Worm (Caenorhabditis elegans) whole organism, mixed stage, embryonic: ENCODE data around the gene aak-2.
A peak's percentile ranks its signal among the peaks of the same experiment; 100 is the strongest.

Experiments used
- M03D4.4 ChIP-seq: sonication (generic microtip); optimal IDR thresholded peaks from 2 replicates; lab custom pipeline; 2017; ENCODE audit warnings: mild to moderate bottlenecking, missing genetic modification characterization, missing compliant biosample characterization
- bed-3 ChIP-seq: fragments of 200-800 bp; sonication (Bioruptor generic); optimal IDR thresholded peaks from 3 replicates; lab custom pipeline; 2018; ENCODE audit warnings: mild to moderate bottlenecking, missing genetic modification characterization, moderate library complexity, missing compliant biosample characterization
- ceh-39 ChIP-seq: fragments of 150-350 bp; optimal IDR thresholded peaks from 2 replicates; lab custom pipeline; 2014; ENCODE audit warnings: missing biosample characterization, missing genetic modification characterization
- ceh-43 ChIP-seq: fragments of 200-800 bp; sonication (Bioruptor generic); optimal IDR thresholded peaks from 2 replicates; lab custom pipeline; 2018; ENCODE audit warnings: mild to moderate bottlenecking, missing genetic modification characterization, moderate library complexity, missing compliant biosample characterization
- cnd-1 ChIP-seq: fragments of 200-800 bp; sonication (Bioruptor generic); optimal IDR thresholded peaks from 2 replicates; lab custom pipeline; 2018; ENCODE audit warnings: mild to moderate bottlenecking, missing genetic modification characterization, missing compliant biosample characterization
- drap-1 ChIP-seq: fragments of 200-800 bp; sonication (Bioruptor generic); optimal IDR thresholded peaks from 3 replicates; lab custom pipeline; 2018; ENCODE audit warnings: mild to moderate bottlenecking, missing genetic modification characterization, missing compliant biosample characterization
- elt-1 ChIP-seq: sonication (generic microtip); optimal IDR thresholded peaks from 2 replicates; lab custom pipeline; 2017; ENCODE audit warnings: missing genetic modification characterization, mild to moderate bottlenecking, missing compliant biosample characterization, antibody characterized with exemption, moderate library complexity, borderline replicate concordance; ENCODE audit not compliant: insufficient read depth
- elt-3 ChIP-seq: fragments of 150-350 bp; optimal IDR thresholded peaks from 2 replicates; lab custom pipeline; 2014; ENCODE audit warnings: missing biosample characterization, missing genetic modification characterization
- flh-1 ChIP-seq: fragments of 200-800 bp; sonication (Bioruptor generic); optimal IDR thresholded peaks from 2 replicates; lab custom pipeline; 2018; ENCODE audit warnings: mild to moderate bottlenecking, missing genetic modification characterization, moderate library complexity, missing compliant biosample characterization
- ham-2 ChIP-seq: fragments of 200-800 bp; sonication (Bioruptor generic); optimal IDR thresholded peaks from 2 replicates; lab custom pipeline; 2018; ENCODE audit warnings: mild to moderate bottlenecking, missing genetic modification characterization, missing compliant biosample characterization
- hlh-1 ChIP-seq: fragments of 150-350 bp; optimal IDR thresholded peaks from 2 replicates; lab custom pipeline; 2014; ENCODE audit warnings: missing biosample characterization, missing genetic modification reagents, missing genetic modification characterization
- lin-13 ChIP-seq: fragments of 150-350 bp; optimal IDR thresholded peaks from 2 replicates; lab custom pipeline; 2014; ENCODE audit warnings: missing biosample characterization, missing genetic modification characterization
- lin-32 ChIP-seq: fragments of 200-800 bp; sonication (Bioruptor generic); optimal IDR thresholded peaks from 2 replicates; lab custom pipeline; 2018; ENCODE audit warnings: mild to moderate bottlenecking, missing genetic modification characterization, missing compliant biosample characterization
- lsy-2 ChIP-seq: fragments of 150-350 bp; optimal IDR thresholded peaks from 2 replicates; lab custom pipeline; 2014; ENCODE audit warnings: missing biosample characterization, missing genetic modification characterization
- mab-5 ChIP-seq: fragments of 150-350 bp; optimal IDR thresholded peaks from 2 replicates; lab custom pipeline; 2014; ENCODE audit warnings: missing biosample characterization, missing genetic modification characterization
- mep-1 ChIP-seq: fragments of 150-350 bp; optimal IDR thresholded peaks from 2 replicates; lab custom pipeline; 2017; ENCODE audit warnings: missing biosample characterization, missing genetic modification reagents, missing genetic modification characterization, inconsistent platforms
- mls-2 ChIP-seq: sonication (generic microtip); optimal IDR thresholded peaks from 2 replicates; lab custom pipeline; 2016; ENCODE audit warnings: mild to moderate bottlenecking, missing genetic modification characterization, moderate library complexity, missing compliant biosample characterization
- nhr-12 ChIP-seq: fragments of 150-350 bp; optimal IDR thresholded peaks from 2 replicates; lab custom pipeline; 2014; ENCODE audit warnings: missing biosample characterization, missing genetic modification characterization
- nhr-2 ChIP-seq: fragments of 150-350 bp; optimal IDR thresholded peaks from 2 replicates; lab custom pipeline; 2014; ENCODE audit warnings: missing biosample characterization, missing genetic modification characterization
- nhr-237 ChIP-seq: fragments of 150-350 bp; optimal IDR thresholded peaks from 2 replicates; lab custom pipeline; 2014; ENCODE audit warnings: missing biosample characterization, missing genetic modification characterization
- nhr-76 ChIP-seq: sonication (generic microtip); optimal IDR thresholded peaks from 2 replicates; lab custom pipeline; 2017; ENCODE audit warnings: missing biosample characterization, missing genetic modification characterization
- pha-4 ChIP-seq: fragments of 150-350 bp; optimal IDR thresholded peaks from 2 replicates; lab custom pipeline; 2018; ENCODE audit warnings: missing biosample characterization, missing genetic modification reagents, missing genetic modification characterization
- sem-2 ChIP-seq: fragments of 200-800 bp; sonication (Bioruptor generic); optimal IDR thresholded peaks from 2 replicates; lab custom pipeline; 2018; ENCODE audit warnings: mild to moderate bottlenecking, missing genetic modification characterization, missing compliant biosample characterization
- snpc-4 ChIP-seq: fragments of 150-350 bp; optimal IDR thresholded peaks from 2 replicates; lab custom pipeline; 2014; ENCODE audit warnings: missing biosample characterization, missing genetic modification characterization
- sptf-1 ChIP-seq: sonication (generic microtip); optimal IDR thresholded peaks from 2 replicates; lab custom pipeline; 2017; ENCODE audit warnings: mild to moderate bottlenecking, missing genetic modification characterization, moderate library complexity, missing compliant biosample characterization
- tbx-8 ChIP-seq: fragments of 200-800 bp; sonication (Bioruptor generic); optimal IDR thresholded peaks from 2 replicates; lab custom pipeline; 2018; ENCODE audit warnings: mild to moderate bottlenecking, missing genetic modification characterization, moderate library complexity, missing compliant biosample characterization
- unc-120 ChIP-seq: sonication (generic microtip); optimal IDR thresholded peaks from 2 replicates; lab custom pipeline; 2017; ENCODE audit warnings: missing genetic modification characterization, missing compliant biosample characterization; ENCODE audit not compliant: poor library complexity, severe bottlenecking
- unc-62 ChIP-seq: fragments of 150-350 bp; optimal IDR thresholded peaks from 2 replicates; lab custom pipeline; 2014; ENCODE audit warnings: missing biosample characterization, missing genetic modification reagents, missing genetic modification characterization
- zip-8 ChIP-seq: fragments of 150-350 bp; optimal IDR thresholded peaks from 2 replicates; lab custom pipeline; 2014; ENCODE audit warnings: missing biosample characterization, missing genetic modification characterization
- ztf-11 ChIP-seq: fragments of 150-350 bp; optimal IDR thresholded peaks from 2 replicates; lab custom pipeline; 2014; ENCODE audit warnings: missing biosample characterization, missing genetic modification characterization

aak-2 gene

ce11 chrX:16795978-16796377 lies at the start of gene aak-2:
TSS of gene aak-2 (plus strand) at chrX:16796087.
- TF ChIP-seq zip-8 (no peak), sptf-1 (tag; lab: Kevin White, UChicago) (no peak), nhr-76 (tag; lab: Kevin White, UChicago) (no peak), lin-13 (tag; lab: Kevin White, UChicago) (no peak), unc-62 (GFP tag; lab: Kevin White, UChicago) (no peak), lin-32 (GFP tag; lab: Kevin White, UChicago) (no peak), ham-2 (GFP tag; lab: Kevin White, UChicago) (no peak)

DNA sequence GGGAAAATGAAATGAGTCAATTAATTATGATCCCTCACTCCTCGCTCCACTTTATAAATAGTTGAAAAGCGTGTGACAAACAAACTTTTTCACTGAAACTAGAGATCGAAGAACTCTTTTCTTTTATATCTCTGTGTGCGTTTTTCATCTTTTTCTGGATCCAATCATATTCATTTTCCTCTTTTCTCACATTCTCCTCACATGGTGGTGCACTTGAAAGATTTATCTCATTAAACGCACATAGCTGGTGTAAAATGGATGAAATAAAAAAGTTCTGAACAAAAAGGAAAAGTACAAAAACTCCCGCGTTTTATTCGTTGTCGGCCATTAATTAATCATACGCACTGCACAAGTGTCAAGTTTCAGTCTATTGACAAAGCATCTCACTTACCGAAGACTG lies 43.7 kb upstream of the aak-2 start:
- TF ChIP-seq nhr-76 (tag; lab: Kevin White, UChicago) (no peak), lin-13 (tag; lab: Kevin White, UChicago) (no peak), zip-8 (no peak), ceh-39 (tag; lab: Kevin White, UChicago) (no peak), sem-2 (no peak), ztf-11 (tag; lab: Kevin White, UChicago) (no peak), nhr-12 (tag; lab: Kevin White, UChicago) (no peak), pha-4 (no peak), elt-3 (tag; lab: Kevin White, UChicago) (no peak), nhr-237 (tag; lab: Kevin White, UChicago) (no peak)

ce11 chrX:16754474-16754873 lies 41.4 kb upstream of the aak-2 start, which contains the start of gene C10E2.5:
TSS of gene C10E2.5 (minus strand) at chrX:16754574.
- no peak for TF ChIP-seq sptf-1 (tag; lab: Kevin White, UChicago)

DNA sequence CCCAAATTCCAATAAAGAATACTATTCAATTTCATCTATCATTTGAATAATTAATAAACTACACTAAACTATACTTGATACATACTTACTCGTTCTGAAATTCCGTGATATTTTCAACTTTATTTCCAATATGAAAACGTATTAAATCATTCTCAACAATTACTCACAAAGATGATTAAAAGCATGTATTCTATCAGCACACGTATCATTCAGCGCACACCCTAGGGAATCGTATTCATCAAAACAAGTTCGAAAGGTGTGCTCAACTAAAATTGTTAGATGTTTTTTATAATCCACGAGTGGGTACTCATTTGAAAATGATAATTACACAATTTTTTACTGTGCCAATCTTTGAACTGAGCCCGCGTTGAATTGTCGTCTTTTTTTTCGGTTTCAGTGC lies 33.4 kb upstream of the aak-2 start, which contains the start of gene C10E2.1:
C10E2.1 (plus strand) TSS at position 301 of the 400 bp plus-strand sequence.
- TF ChIP-seq cnd-1 (tag; lab: Kevin White, UChicago) (no peak), unc-120 (tag; lab: Kevin White, UChicago) (no peak), mab-5 (tag; lab: Kevin White, UChicago) (no peak), tbx-8 (GFP tag; lab: Kevin White, UChicago) (no peak), lsy-2 (tag; lab: Kevin White, UChicago) (no peak), bed-3 (GFP tag; lab: Kevin White, UChicago) (no peak), nhr-2 (no peak), M03D4.4 (no peak), lin-13 (tag; lab: Kevin White, UChicago) (no peak), snpc-4 (tag; lab: Kevin White, UChicago) (no peak), elt-3 (tag; lab: Kevin White, UChicago) (no peak), ztf-11 (tag; lab: Kevin White, UChicago) (no peak)

ce11 chrX:16770398-16770797 lies 25.5 kb upstream of the aak-2 start, which contains the start of gene mct-6:
TSS of gene mct-6 (minus strand) at chrX:16770498.
- no peak for TF ChIP-seq elt-1 (tag; lab: Kevin White, UChicago)
- no peak for TF ChIP-seq flh-1
- no peak for TF ChIP-seq tbx-8 (GFP tag; lab: Kevin White, UChicago)
- peak; percentile 8 for TF ChIP-seq unc-62 (GFP tag; lab: Kevin White, UChicago)

- peak; percentile 32 for TF ChIP-seq ham-2 (GFP tag; lab: Kevin White, UChicago)
- TF ChIP-seq drap-1 (GFP tag; lab: Kevin White, UChicago): peak; percentile 48
- TF ChIP-seq zip-8: no peak
- no peak for TF ChIP-seq sem-2
- peak; percentile 15 for TF ChIP-seq mep-1 (tag; lab: Kevin White, UChicago)
- peak; percentile 95 for TF ChIP-seq nhr-2
- no peak for TF ChIP-seq ceh-43
- TF ChIP-seq cnd-1 (tag; lab: Kevin White, UChicago): peak; percentile 46
- TF ChIP-seq lin-32 (GFP tag; lab: Kevin White, UChicago): peak; percentile 12
- peak; percentile 13 for TF ChIP-seq hlh-1 (tag; lab: Kevin White, UChicago)
- peak; percentile 29 for TF ChIP-seq mls-2 (tag; lab: Kevin White, UChicago)
- no peak for TF ChIP-seq unc-62 (GFP tag; lab: Kevin White, UChicago)
Observed at ce11 chrX:16770919-16771318, 25.0 kb upstream of the aak-2 start.
